Worm (Caenorhabditis elegans) whole organism, midembryonic: ENCODE results near the gene nhr-235.

ENCODE experiments used
- T22C8.4 ChIP-seq: fragments of 200-800 bp; sonication (Bioruptor generic); IDR thresholded peaks from 2 replicates; pipeline ENCODE4 v1.3.6; 2022; ENCODE audit warnings: missing genetic modification characterization, missing compliant biosample characterization
- cog-1 ChIP-seq: sonication (generic microtip); optimal IDR thresholded peaks from 2 replicates; lab custom pipeline; 2016; ENCODE audit warnings: missing genetic modification characterization, missing compliant biosample characterization
- flt-1 ChIP-seq: fragments of 200-800 bp; sonication (Bioruptor generic); IDR thresholded peaks from 2 replicates; pipeline ENCODE4 v1.3.6; 2022; ENCODE audit warnings: missing genetic modification characterization, missing compliant biosample characterization
- klf-2 ChIP-seq: fragments of 200-800 bp; sonication (Bioruptor generic); conservative IDR thresholded peaks from 2 replicates; pipeline ENCODE4 v1.3.6; 2022; ENCODE audit warnings: missing genetic modification reagents, missing genetic modification characterization, missing compliant biosample characterization
- med-1 ChIP-seq: sonication (generic microtip); optimal IDR thresholded peaks from 2 replicates; lab custom pipeline; 2017; ENCODE audit warnings: missing genetic modification characterization, mild to moderate bottlenecking, missing compliant biosample characterization, antibody characterized with exemption, missing genetic modification reagents; ENCODE audit not compliant: insufficient read depth
- ref-1 ChIP-seq: fragments of 200-800 bp; sonication (Bioruptor generic); conservative IDR thresholded peaks from 2 replicates; pipeline ENCODE4 v1.3.6; 2022; ENCODE audit warnings: missing genetic modification reagents, missing genetic modification characterization, missing compliant biosample characterization
- tab-1 ChIP-seq: fragments of 200-800 bp; sonication (Bioruptor generic); IDR thresholded peaks from 2 replicates; pipeline ENCODE4 v1.3.6; 2022; ENCODE audit warnings: missing genetic modification characterization, missing compliant biosample characterization
- ztf-23 ChIP-seq: fragments of 200-800 bp; sonication (Bioruptor generic); IDR thresholded peaks from 2 replicates; pipeline ENCODE4 v1.3.6; 2022; ENCODE audit warnings: missing genetic modification reagents, missing genetic modification characterization, missing compliant biosample characterization
- ztf-29 ChIP-seq: fragments of 200-800 bp; sonication (Bioruptor generic); IDR thresholded peaks from 2 replicates; pipeline ENCODE4 v1.3.6; 2022; ENCODE audit warnings: missing genetic modification reagents, missing genetic modification characterization, missing compliant biosample characterization

nhr-235 gene

DNA sequence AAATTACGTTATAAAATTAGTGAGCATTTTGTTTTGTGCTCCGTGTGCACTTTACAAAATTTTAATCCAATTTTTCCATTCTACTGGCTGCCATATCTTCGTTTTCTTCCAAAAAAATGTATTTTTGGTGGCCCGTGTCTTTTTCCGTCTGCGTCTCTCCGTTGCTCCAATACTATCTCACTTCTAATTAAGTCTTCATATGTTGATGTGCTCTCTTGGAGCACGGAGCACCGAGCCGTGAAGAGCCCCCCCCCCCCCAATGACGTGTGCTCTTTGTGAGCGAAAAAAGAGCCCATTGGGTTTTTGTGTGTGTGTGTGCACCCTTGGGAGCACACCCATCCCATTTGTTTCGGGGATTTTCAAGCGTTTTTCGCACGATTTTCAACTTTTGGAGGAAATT, 24.5 kb downstream of the nhr-235 start:
- TF ChIP-seq med-1 (GFP tag; lab: Kevin White, UChicago) (no peak), flt-1 (GFP tag; lab: Robert Waterston, UW) (no peak), klf-2 (GFP tag; lab: Robert Waterston, UW) (no peak), ref-1 (GFP tag; lab: Robert Waterston, UW) (no peak), T22C8.4 (no peak), ztf-29 (GFP tag; lab: Robert Waterston, UW) (no peak), tab-1 (no peak), ztf-23 (GFP tag; lab: Robert Waterston, UW) (no peak), cog-1 (no peak)

DNA sequence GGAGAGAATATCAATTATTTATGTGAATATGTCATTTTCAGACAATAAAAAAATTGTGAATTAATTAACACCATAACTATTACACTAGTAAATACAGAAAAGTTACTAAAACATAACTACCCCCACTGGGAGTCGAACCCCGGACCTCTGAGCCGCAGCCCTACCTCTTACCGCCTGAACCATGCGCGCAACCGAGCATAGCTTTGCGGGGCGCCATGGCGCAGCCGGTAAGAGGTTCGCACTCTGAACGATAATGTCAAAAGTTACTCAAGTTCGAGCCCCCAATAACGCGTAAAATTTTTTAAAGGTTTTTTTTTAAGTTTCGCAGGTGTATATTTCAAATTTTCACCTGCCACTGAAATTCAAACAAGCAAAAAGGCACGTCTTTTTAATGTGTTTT, 25.6 kb downstream of the nhr-235 start:
- TF ChIP-seq T22C8.4 = no peak
- TF ChIP-seq tab-1 = no peak
- TF ChIP-seq ztf-29 (GFP tag; lab: Robert Waterston, UW) = no peak
- TF ChIP-seq flt-1 (GFP tag; lab: Robert Waterston, UW) = no peak
- TF ChIP-seq med-1 (GFP tag; lab: Kevin White, UChicago) = no peak
- no peak for TF ChIP-seq klf-2 (GFP tag; lab: Robert Waterston, UW)
- TF ChIP-seq ref-1 (GFP tag; lab: Robert Waterston, UW) = no peak
- TF ChIP-seq ztf-23 (GFP tag; lab: Robert Waterston, UW) = no peak
- TF ChIP-seq cog-1 = no peak

DNA sequence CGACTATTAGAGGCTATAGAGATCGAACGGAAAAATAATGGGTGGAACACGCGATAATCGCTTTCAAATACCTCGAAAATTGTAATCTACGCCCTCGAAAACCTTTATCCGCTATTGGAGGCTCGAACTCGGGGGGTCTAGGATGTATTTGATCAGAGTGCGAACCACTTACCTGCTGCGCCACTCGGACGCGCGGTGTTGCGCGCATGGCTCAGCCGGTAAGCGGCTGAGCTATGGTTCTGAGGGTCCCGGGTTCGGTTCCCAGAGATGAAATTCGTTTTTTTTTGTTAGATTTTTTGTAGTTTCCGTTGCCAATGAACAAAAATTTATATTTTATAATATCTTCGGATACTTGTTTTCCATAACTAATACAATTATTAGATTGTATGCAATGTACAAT, 27.7 kb downstream of the nhr-235 start:
- TF ChIP-seq flt-1 (GFP tag; lab: Robert Waterston, UW) (no peak), T22C8.4 (no peak), klf-2 (GFP tag; lab: Robert Waterston, UW) (no peak), tab-1 (no peak), med-1 (GFP tag; lab: Kevin White, UChicago) (no peak), cog-1 (no peak)

DNA sequence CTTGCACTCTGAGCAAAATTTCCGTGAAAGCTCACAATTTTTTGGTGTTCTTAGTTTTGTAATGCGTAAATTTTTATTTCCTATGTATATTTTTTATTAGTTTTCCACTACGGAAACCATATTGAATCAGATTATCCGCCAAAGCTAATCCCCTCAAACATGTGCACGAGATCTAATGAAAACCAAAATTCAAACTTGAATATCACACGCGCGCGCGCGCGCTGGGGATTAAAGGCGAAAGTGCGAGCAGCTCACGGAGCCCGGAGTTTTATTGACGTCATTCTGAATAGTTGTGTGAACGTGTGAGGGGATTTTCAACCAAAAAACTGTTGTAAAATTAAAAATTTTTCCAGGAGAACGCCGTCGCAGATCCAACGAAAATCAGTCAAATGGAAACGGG, 28.4 kb downstream of the nhr-235 start:
- TF ChIP-seq flt-1 (GFP tag; lab: Robert Waterston, UW) (no peak), tab-1 (no peak), cog-1 (no peak), ztf-29 (GFP tag; lab: Robert Waterston, UW) (no peak), ztf-23 (GFP tag; lab: Robert Waterston, UW) (no peak), ref-1 (GFP tag; lab: Robert Waterston, UW) (no peak), klf-2 (GFP tag; lab: Robert Waterston, UW) (no peak), T22C8.4 (no peak), med-1 (GFP tag; lab: Kevin White, UChicago) (no peak)

DNA sequence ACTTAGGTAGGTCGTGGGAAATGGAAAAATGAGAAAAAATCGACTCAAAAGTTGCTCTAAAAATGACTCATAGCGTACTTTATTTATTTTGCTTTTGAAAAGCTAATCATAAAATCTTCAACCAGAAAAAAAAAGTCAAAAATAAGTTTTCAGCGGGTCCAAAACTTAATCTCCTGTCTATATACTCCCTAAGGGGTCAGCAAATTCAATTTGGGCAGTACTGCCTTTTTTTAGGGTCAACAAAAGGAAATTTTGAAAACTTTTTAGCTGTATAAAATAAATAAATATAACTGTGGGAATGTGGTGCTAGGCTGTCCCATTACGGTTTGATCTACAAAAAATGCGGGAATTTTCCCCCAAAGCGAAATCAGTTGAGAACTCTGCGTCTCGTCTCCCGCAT, 28.9 kb downstream of the nhr-235 start:
- no peak for TF ChIP-seq cog-1
- no peak for TF ChIP-seq ztf-29 (GFP tag; lab: Robert Waterston, UW)

DNA sequence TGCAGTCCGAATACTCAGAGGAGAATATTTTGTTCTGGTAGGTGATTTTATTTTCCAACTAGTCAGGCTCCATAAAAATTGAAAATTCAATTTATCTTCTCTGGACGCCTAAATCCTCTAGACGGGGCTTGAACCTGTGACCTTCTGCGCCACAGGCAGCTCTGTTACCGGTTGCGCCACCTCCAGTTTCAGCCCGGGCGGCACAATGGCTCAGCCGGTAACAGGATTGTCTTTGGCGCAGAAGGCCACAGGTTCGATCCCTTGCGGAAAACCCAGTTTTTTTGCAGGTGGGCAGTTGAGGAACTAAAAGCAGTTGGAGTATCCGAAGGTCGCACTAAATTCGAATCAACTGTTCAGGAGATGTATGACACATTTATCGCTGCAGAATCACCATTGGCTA, 29.4 kb downstream of the nhr-235 start:
- TF ChIP-seq flt-1 (GFP tag; lab: Robert Waterston, UW) (no peak), med-1 (GFP tag; lab: Kevin White, UChicago) (no peak), T22C8.4 (no peak), ztf-29 (GFP tag; lab: Robert Waterston, UW) (no peak), cog-1 (no peak)

DNA sequence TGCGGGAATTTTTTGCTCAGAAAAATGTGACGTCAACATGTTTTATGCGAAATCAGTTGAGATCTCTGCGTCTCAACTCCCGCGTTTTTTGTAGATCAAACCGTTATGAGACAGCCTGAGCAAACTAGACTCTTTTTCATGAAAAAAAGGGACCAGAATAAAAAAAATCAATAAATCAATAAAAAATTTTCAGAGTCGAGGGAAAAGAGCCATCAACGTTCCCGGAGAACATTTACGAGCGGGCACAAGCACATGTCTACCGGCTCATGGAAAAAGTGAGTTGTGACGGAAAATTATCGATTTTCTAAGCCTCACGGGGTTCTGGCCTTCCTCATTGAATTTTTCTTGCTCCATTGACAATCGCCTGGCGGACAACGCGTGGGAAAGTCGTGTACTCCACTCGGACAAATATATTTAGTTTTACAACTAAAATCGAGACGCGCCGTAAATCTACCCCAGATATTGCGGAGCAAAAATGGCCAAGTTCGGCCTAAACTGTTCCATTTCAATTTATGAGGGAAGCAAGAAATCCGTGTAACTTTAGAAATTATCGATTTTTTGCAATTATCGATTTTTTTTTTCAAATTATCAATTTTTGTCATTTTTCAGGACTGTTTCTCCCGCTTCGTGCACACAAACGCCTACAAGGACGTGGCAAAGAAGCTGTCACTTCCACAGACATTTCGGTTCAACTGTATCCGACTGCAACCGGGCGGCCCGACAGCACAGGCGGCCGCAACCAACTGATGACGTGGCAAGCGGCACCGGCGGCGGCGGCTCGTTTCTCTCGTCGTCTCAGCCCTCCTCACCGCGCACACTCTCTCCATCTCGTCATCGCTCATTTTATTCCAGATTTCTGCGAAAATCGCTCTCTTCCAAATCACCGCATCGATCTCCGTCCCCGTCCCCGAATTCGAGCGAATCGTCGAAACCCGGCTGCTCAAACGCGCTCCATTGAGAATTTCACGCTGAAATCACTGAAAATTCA, 30.7 kb downstream of the nhr-235 start:
- TF ChIP-seq T22C8.4 = peak; percentile 73
- no peak for TF ChIP-seq ztf-29 (GFP tag; lab: Robert Waterston, UW)
- TF ChIP-seq med-1 (GFP tag; lab: Kevin White, UChicago) = no peak
- no peak for TF ChIP-seq ztf-23 (GFP tag; lab: Robert Waterston, UW)
- no peak for TF ChIP-seq cog-1
- TF ChIP-seq flt-1 (GFP tag; lab: Robert Waterston, UW) = peak; percentile 24; the same call in 1 of the 2 replicates
- TF ChIP-seq klf-2 (GFP tag; lab: Robert Waterston, UW) = no peak

DNA sequence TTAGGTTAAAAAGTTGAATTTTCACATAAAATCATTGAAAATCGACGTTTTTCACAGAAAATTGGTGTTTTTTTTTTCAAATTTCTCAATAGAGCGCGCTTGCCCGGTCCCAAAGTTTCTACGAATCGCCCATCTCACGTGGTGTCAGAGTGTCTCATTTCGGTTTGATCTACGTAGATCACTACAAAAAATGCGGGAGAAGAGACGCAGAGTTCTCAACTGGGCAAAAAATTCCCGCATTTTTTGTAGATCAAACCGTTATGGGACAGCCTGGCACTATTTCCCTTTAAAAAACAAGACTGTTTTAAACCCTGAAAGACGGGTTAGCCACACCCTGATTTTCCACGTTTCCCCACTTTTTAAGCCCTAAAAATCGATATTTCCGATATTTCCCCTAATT, 31.4 kb downstream of the nhr-235 start:
- TF ChIP-seq T22C8.4 = no peak
- no peak for TF ChIP-seq ztf-29 (GFP tag; lab: Robert Waterston, UW)
- TF ChIP-seq ref-1 (GFP tag; lab: Robert Waterston, UW) = no peak
- no peak for TF ChIP-seq flt-1 (GFP tag; lab: Robert Waterston, UW)
- TF ChIP-seq cog-1 = no peak
- no peak for TF ChIP-seq med-1 (GFP tag; lab: Kevin White, UChicago)
- TF ChIP-seq ztf-23 (GFP tag; lab: Robert Waterston, UW) = no peak
- TF ChIP-seq klf-2 (GFP tag; lab: Robert Waterston, UW) = no peak
- TF ChIP-seq tab-1 = no peak

DNA sequence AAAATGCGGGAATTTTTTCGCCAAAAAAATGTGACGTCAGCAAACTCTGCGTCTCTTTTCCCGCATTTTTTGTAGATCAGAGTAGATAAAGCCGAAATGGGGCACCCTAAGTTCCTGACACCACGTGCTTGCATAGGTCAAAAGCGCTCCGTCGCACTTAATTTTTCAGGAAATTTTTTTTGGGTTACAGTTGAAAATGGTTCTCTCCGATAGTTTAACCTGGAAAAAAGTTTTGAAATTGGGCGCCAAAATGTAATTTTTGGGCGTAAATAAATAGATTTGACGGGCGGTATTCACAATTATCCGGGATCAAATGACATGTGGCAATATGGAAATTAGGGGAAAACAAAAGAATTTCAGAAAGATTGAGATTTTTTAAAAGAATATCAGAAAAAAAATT, 32.0 kb downstream of the nhr-235 start:
- TF ChIP-seq ztf-23 (GFP tag; lab: Robert Waterston, UW) = no peak
- no peak for TF ChIP-seq tab-1
- no peak for TF ChIP-seq ztf-29 (GFP tag; lab: Robert Waterston, UW)
- no peak for TF ChIP-seq cog-1
- TF ChIP-seq T22C8.4 = no peak
- no peak for TF ChIP-seq med-1 (GFP tag; lab: Kevin White, UChicago)
- no peak for TF ChIP-seq ref-1 (GFP tag; lab: Robert Waterston, UW)
- TF ChIP-seq flt-1 (GFP tag; lab: Robert Waterston, UW) = no peak
- no peak for TF ChIP-seq klf-2 (GFP tag; lab: Robert Waterston, UW)

DNA sequence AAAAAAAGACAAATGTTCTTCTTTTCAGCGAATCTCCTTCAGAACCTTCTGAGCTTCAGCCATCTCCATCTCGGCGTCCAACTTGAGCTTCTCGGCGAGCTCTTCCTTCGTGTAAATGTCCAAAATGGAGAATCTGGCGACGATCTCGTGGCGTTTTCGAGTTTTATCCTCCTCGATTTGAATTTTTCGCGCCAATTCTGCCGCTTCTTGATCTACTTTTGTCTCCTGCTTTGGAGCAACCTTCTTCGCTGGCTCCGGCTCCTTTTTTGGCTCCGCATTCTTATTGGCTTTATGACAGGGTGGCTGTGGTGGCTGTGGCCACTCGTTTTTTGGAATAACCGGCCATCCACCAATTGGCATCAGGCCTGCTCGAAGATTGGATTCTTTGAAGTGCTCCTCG, 32.8 kb downstream of the nhr-235 start:
- TF ChIP-seq ztf-29 (GFP tag; lab: Robert Waterston, UW) = no peak
- TF ChIP-seq ref-1 (GFP tag; lab: Robert Waterston, UW) = no peak
- TF ChIP-seq flt-1 (GFP tag; lab: Robert Waterston, UW) = no peak
- no peak for TF ChIP-seq T22C8.4
- no peak for TF ChIP-seq ztf-23 (GFP tag; lab: Robert Waterston, UW)
- no peak for TF ChIP-seq klf-2 (GFP tag; lab: Robert Waterston, UW)
- TF ChIP-seq cog-1 = no peak
- TF ChIP-seq tab-1 = no peak
- no peak for TF ChIP-seq med-1 (GFP tag; lab: Kevin White, UChicago)
